Worm (Caenorhabditis elegans) whole organism, L1 larva: ENCODE data around the gene cuc-1.

ENCODE experiments used
- C04F5.9 ChIP-seq: sonication (generic microtip); optimal IDR thresholded peaks from 2 replicates; lab custom pipeline; 2016; ENCODE audit warnings: missing genetic modification characterization, missing compliant biosample characterization
- fkh-10 ChIP-seq: sonication (generic microtip); optimal IDR thresholded peaks from 2 replicates; lab custom pipeline; 2017; ENCODE audit warnings: missing biosample characterization, missing genetic modification reagents, missing genetic modification characterization
- lin-15B ChIP-seq: fragments of 150-350 bp; sonication (generic microtip); optimal IDR thresholded peaks from 3 replicates; lab custom pipeline; 2014; ENCODE audit warnings: missing biosample characterization, missing genetic modification characterization
- zip-4 ChIP-seq: fragments of 200-800 bp; sonication (Bioruptor generic); optimal IDR thresholded peaks from 2 replicates; lab custom pipeline; 2018; ENCODE audit warnings: mild to moderate bottlenecking, missing genetic modification characterization, moderate library complexity, missing compliant biosample characterization
- ztf-11 ChIP-seq, 2 experiments: sonication (generic microtip); optimal IDR thresholded peaks; 2 replicates each; lab custom pipeline; 2016 to 2017; ENCODE audit warnings: missing genetic modification characterization in 2 of 2, missing biosample characterization in 1 of 2, missing compliant biosample characterization in 1 of 2

DNA sequence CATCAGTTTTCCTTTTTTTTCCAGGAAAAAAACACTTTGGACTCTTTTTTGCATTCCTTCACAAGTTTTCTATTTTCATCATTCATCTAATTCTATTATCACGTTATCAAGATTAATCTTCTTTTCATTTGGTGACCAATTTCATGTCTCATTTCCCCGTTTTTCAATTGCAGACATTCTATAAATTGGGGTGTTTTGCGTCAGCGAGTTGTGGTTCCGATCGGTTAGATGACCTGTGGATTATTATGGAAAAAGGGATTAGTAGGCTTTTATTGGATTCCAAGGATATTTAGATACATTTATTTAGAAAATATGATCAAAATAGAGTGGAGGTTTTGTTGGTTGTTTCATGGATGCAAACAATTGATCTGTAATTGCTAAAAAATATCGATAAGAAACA is 25.9 kb downstream of the cuc-1 start:
- no peak for TF ChIP-seq fkh-10 (GFP tag; lab: Kevin White, UChicago)
- no peak for TF ChIP-seq lin-15B (tag; lab: Kevin White, UChicago)
- no peak for TF ChIP-seq zip-4 (GFP tag; lab: Kevin White, UChicago)
- TF ChIP-seq C04F5.9 (tag; lab: Kevin White, UChicago), result no peak
- no peak for TF ChIP-seq ztf-11 (tag; optimal IDR thresholded peaks at IDR 0.05; lab: Kevin White, UChicago)
